Worm (Caenorhabditis elegans) whole organism, L3 larva: ENCODE data around the gene nspe-2.

Experiments
- R02D3.7 ChIP-seq: fragments of 150-350 bp; optimal IDR thresholded peaks from 2 replicates; lab custom pipeline; 2014; ENCODE audit warnings: missing biosample characterization, missing genetic modification characterization
- ZK546.5 ChIP-seq: sonication (generic microtip); optimal IDR thresholded peaks from 2 replicates; lab custom pipeline; 2017; ENCODE audit warnings: missing biosample characterization, missing genetic modification characterization
- aly-2 ChIP-seq: fragments of 150-350 bp; optimal IDR thresholded peaks from 2 replicates; lab custom pipeline; 2014; ENCODE audit warnings: missing biosample characterization, missing genetic modification characterization
- ceh-16 ChIP-seq: sonication (generic microtip); optimal IDR thresholded peaks from 2 replicates; lab custom pipeline; 2017; ENCODE audit warnings: missing biosample characterization, missing genetic modification characterization
- ceh-28 ChIP-seq: fragments of 150-350 bp; optimal IDR thresholded peaks from 2 replicates; lab custom pipeline; 2014; ENCODE audit warnings: missing biosample characterization, missing genetic modification reagents, missing genetic modification characterization
- ceh-82 ChIP-seq: fragments of 150-350 bp; optimal IDR thresholded peaks from 2 replicates; lab custom pipeline; 2014; ENCODE audit warnings: missing biosample characterization, missing genetic modification characterization
- ceh-9 ChIP-seq: sonication (generic microtip); optimal IDR thresholded peaks from 2 replicates; lab custom pipeline; 2018; ENCODE audit warnings: missing biosample characterization, missing genetic modification characterization
- egl-27 ChIP-seq: sonication (generic microtip); optimal IDR thresholded peaks from 4 replicates; lab custom pipeline; 2017; ENCODE audit warnings: missing biosample characterization, missing genetic modification reagents, missing genetic modification characterization
- fkh-10 ChIP-seq: sonication (generic microtip); optimal IDR thresholded peaks from 2 replicates; lab custom pipeline; 2017; ENCODE audit warnings: missing biosample characterization, missing genetic modification reagents, missing genetic modification characterization
- fkh-2 ChIP-seq: fragments of 150-350 bp; optimal IDR thresholded peaks from 2 replicates; lab custom pipeline; 2014; ENCODE audit warnings: missing biosample characterization, missing genetic modification reagents, missing genetic modification characterization
- hmg-11 ChIP-seq: sonication (generic microtip); optimal IDR thresholded peaks from 2 replicates; lab custom pipeline; 2016; ENCODE audit warnings: missing genetic modification characterization, missing compliant biosample characterization
- jun-1 ChIP-seq: fragments of 150-350 bp; optimal IDR thresholded peaks from 2 replicates; lab custom pipeline; 2014; ENCODE audit warnings: missing biosample characterization, missing genetic modification reagents, missing genetic modification characterization
- lin-15B ChIP-seq: fragments of 150-350 bp; optimal IDR thresholded peaks from 2 replicates; lab custom pipeline; 2014; ENCODE audit warnings: missing biosample characterization, missing genetic modification characterization
- lin-39 ChIP-seq: fragments of 150-350 bp; optimal IDR thresholded peaks from 2 replicates; lab custom pipeline; 2018; ENCODE audit warnings: missing biosample characterization, missing genetic modification reagents, missing genetic modification characterization
- lsy-12 ChIP-seq: sonication (generic microtip); optimal IDR thresholded peaks from 2 replicates; lab custom pipeline; 2016; ENCODE audit warnings: mild to moderate bottlenecking, missing genetic modification characterization, missing compliant biosample characterization
- mdl-1 ChIP-seq: fragments of 150-350 bp; optimal IDR thresholded peaks from 2 replicates; lab custom pipeline; 2014; ENCODE audit warnings: missing biosample characterization, missing genetic modification characterization
- mml-1 ChIP-seq: fragments of 150-350 bp; sonication (generic microtip); optimal IDR thresholded peaks from 3 replicates; lab custom pipeline; 2014; ENCODE audit warnings: missing biosample characterization, missing genetic modification characterization
- nfya-1 ChIP-seq: sonication (generic microtip); optimal IDR thresholded peaks from 2 replicates; lab custom pipeline; 2017; ENCODE audit warnings: missing genetic modification characterization, mild to moderate bottlenecking, missing compliant biosample characterization, antibody characterized with exemption, moderate library complexity; ENCODE audit not compliant: insufficient read depth
- nhr-11 ChIP-seq: fragments of 150-350 bp; optimal IDR thresholded peaks from 2 replicates; lab custom pipeline; 2014; ENCODE audit warnings: missing biosample characterization, missing genetic modification characterization
- nhr-12 ChIP-seq: fragments of 150-350 bp; optimal IDR thresholded peaks from 2 replicates; lab custom pipeline; 2014; ENCODE audit warnings: missing biosample characterization, missing genetic modification characterization
- nhr-23 ChIP-seq: fragments of 150-350 bp; optimal IDR thresholded peaks from 2 replicates; lab custom pipeline; 2014; ENCODE audit warnings: missing biosample characterization, missing genetic modification reagents, missing genetic modification characterization
- nhr-25 ChIP-seq: sonication (generic microtip); optimal IDR thresholded peaks from 2 replicates; lab custom pipeline; 2017; ENCODE audit warnings: missing biosample characterization, missing genetic modification characterization
- nhr-43 ChIP-seq: sonication (generic microtip); optimal IDR thresholded peaks from 2 replicates; lab custom pipeline; 2016; ENCODE audit warnings: mild to moderate bottlenecking, missing genetic modification characterization, missing compliant biosample characterization; ENCODE audit not compliant: poor library complexity, severe bottlenecking
- pha-4 ChIP-seq: fragments of 150-350 bp; optimal IDR thresholded peaks from 2 replicates; lab custom pipeline; 2014; ENCODE audit warnings: missing biosample characterization, missing genetic modification reagents, missing genetic modification characterization
- sea-2 ChIP-seq: fragments of 150-350 bp; sonication (generic microtip); optimal IDR thresholded peaks from 4 replicates; lab custom pipeline; 2014; ENCODE audit warnings: missing biosample characterization, missing genetic modification reagents, missing genetic modification characterization
- skn-1 ChIP-seq: fragments of 150-350 bp; optimal IDR thresholded peaks from 2 replicates; lab custom pipeline; 2014; ENCODE audit warnings: missing biosample characterization, missing genetic modification characterization
- snpc-4 ChIP-seq: fragments of 150-350 bp; optimal IDR thresholded peaks from 2 replicates; lab custom pipeline; 2014; ENCODE audit warnings: missing biosample characterization, missing genetic modification characterization
- unc-39 ChIP-seq: sonication (generic microtip); optimal IDR thresholded peaks from 4 replicates; lab custom pipeline; 2017; ENCODE audit warnings: missing biosample characterization, missing genetic modification characterization
- unc-62 ChIP-seq: fragments of 150-350 bp; sonication (generic microtip); optimal IDR thresholded peaks from 4 replicates; lab custom pipeline; 2014; ENCODE audit warnings: missing biosample characterization, missing genetic modification reagents, missing genetic modification characterization
- zag-1 ChIP-seq: fragments of 150-350 bp; optimal IDR thresholded peaks from 2 replicates; lab custom pipeline; 2014; ENCODE audit warnings: missing biosample characterization, missing genetic modification characterization
- ztf-11 ChIP-seq: fragments of 150-350 bp; optimal IDR thresholded peaks from 2 replicates; lab custom pipeline; 2014; ENCODE audit warnings: missing biosample characterization, missing genetic modification characterization

The nspe-2 gene

ce11 chrII:12619288-12619687 is at the start of gene nspe-2:
Gene nspe-2 (minus strand): TSS chrII:12619388.
- TF ChIP-seq R02D3.7 = no peak
- no peak for TF ChIP-seq ceh-9 (tag; lab: Kevin White, UChicago)
- no peak for TF ChIP-seq unc-39 (tag; lab: Kevin White, UChicago)
- TF ChIP-seq nhr-25 (tag; lab: Kevin White, UChicago) = no peak
- TF ChIP-seq pha-4 (tag; lab: Kevin White, UChicago) = no peak
- TF ChIP-seq fkh-2 (tag; lab: Kevin White, UChicago) = no peak
- no peak for TF ChIP-seq unc-62 (GFP tag; lab: Kevin White, UChicago)
- no peak for TF ChIP-seq ceh-82 (tag; lab: Kevin White, UChicago)
- no peak for TF ChIP-seq ceh-16 (tag; lab: Kevin White, UChicago)
- no peak for TF ChIP-seq nhr-11 (tag; lab: Kevin White, UChicago)
- TF ChIP-seq mml-1 (tag; lab: Kevin White, UChicago) = no peak
- no peak for TF ChIP-seq ztf-11 (tag; lab: Kevin White, UChicago)
- no peak for TF ChIP-seq zag-1 (tag; lab: Kevin White, UChicago)
- TF ChIP-seq ZK546.5 (tag; lab: Kevin White, UChicago) = no peak
- no peak for TF ChIP-seq aly-2
- TF ChIP-seq skn-1 = no peak

DNA sequence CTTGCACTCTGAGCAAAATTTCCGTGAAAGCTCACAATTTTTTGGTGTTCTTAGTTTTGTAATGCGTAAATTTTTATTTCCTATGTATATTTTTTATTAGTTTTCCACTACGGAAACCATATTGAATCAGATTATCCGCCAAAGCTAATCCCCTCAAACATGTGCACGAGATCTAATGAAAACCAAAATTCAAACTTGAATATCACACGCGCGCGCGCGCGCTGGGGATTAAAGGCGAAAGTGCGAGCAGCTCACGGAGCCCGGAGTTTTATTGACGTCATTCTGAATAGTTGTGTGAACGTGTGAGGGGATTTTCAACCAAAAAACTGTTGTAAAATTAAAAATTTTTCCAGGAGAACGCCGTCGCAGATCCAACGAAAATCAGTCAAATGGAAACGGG is 49.7 kb upstream of the nspe-2 start:
- no peak for TF ChIP-seq mml-1 (tag; lab: Kevin White, UChicago)
- no peak for TF ChIP-seq ztf-11 (tag; lab: Kevin White, UChicago)
- no peak for TF ChIP-seq ceh-16 (tag; lab: Kevin White, UChicago)
- TF ChIP-seq snpc-4 (tag; lab: Kevin White, UChicago) = no peak

ce11 chrII:12668148-12668547 is 49.0 kb upstream of the nspe-2 start:
- TF ChIP-seq nhr-43 (tag; lab: Kevin White, UChicago) = no peak
- TF ChIP-seq R02D3.7 = no peak
- TF ChIP-seq aly-2 = no peak
- no peak for TF ChIP-seq sea-2
- TF ChIP-seq nhr-23 = no peak
- TF ChIP-seq unc-39 (tag; lab: Kevin White, UChicago) = no peak

DNA sequence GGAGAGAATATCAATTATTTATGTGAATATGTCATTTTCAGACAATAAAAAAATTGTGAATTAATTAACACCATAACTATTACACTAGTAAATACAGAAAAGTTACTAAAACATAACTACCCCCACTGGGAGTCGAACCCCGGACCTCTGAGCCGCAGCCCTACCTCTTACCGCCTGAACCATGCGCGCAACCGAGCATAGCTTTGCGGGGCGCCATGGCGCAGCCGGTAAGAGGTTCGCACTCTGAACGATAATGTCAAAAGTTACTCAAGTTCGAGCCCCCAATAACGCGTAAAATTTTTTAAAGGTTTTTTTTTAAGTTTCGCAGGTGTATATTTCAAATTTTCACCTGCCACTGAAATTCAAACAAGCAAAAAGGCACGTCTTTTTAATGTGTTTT is 46.9 kb upstream of the nspe-2 start:
- TF ChIP-seq sea-2 = no peak
- no peak for TF ChIP-seq fkh-2 (tag; lab: Kevin White, UChicago)
- no peak for TF ChIP-seq ceh-82 (tag; lab: Kevin White, UChicago)
- no peak for TF ChIP-seq mml-1 (tag; lab: Kevin White, UChicago)
- no peak for TF ChIP-seq nhr-12 (tag; lab: Kevin White, UChicago)
- TF ChIP-seq aly-2 = no peak
- no peak for TF ChIP-seq egl-27 (tag; lab: Kevin White, UChicago)
- no peak for TF ChIP-seq snpc-4 (tag; lab: Kevin White, UChicago)
- TF ChIP-seq mdl-1 (tag; lab: Kevin White, UChicago) = no peak
- no peak for TF ChIP-seq lin-39
- no peak for TF ChIP-seq fkh-10 (GFP tag; lab: Kevin White, UChicago)
- TF ChIP-seq skn-1 = no peak
- no peak for TF ChIP-seq jun-1 (tag; lab: Kevin White, UChicago)
- TF ChIP-seq nhr-11 (tag; lab: Kevin White, UChicago) = no peak
- no peak for TF ChIP-seq ZK546.5 (tag; lab: Kevin White, UChicago)
- TF ChIP-seq lin-15B (tag; lab: Kevin White, UChicago) = no peak
- no peak for TF ChIP-seq pha-4 (tag; lab: Kevin White, UChicago)

DNA sequence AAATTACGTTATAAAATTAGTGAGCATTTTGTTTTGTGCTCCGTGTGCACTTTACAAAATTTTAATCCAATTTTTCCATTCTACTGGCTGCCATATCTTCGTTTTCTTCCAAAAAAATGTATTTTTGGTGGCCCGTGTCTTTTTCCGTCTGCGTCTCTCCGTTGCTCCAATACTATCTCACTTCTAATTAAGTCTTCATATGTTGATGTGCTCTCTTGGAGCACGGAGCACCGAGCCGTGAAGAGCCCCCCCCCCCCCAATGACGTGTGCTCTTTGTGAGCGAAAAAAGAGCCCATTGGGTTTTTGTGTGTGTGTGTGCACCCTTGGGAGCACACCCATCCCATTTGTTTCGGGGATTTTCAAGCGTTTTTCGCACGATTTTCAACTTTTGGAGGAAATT is 45.8 kb upstream of the nspe-2 start:
- TF ChIP-seq nhr-23 = no peak
- TF ChIP-seq hmg-11 (tag; lab: Kevin White, UChicago) = peak; percentile 53
- peak; percentile 24 for TF ChIP-seq nfya-1 (tag; lab: Kevin White, UChicago)
- TF ChIP-seq lin-39 = peak; percentile 40
- TF ChIP-seq lsy-12 = peak; percentile 6

- no peak for TF ChIP-seq ceh-28 (tag; lab: Kevin White, UChicago)
- no peak for TF ChIP-seq unc-62 (GFP tag; lab: Kevin White, UChicago)
- TF ChIP-seq nfya-1 (tag; lab: Kevin White, UChicago) = peak; percentile 51
- no peak for TF ChIP-seq egl-27 (tag; lab: Kevin White, UChicago)
- no peak for TF ChIP-seq nhr-23
- TF ChIP-seq nhr-12 (tag; lab: Kevin White, UChicago) = no peak
- TF ChIP-seq mml-1 (tag; lab: Kevin White, UChicago) = no peak
- TF ChIP-seq lsy-12 = no peak
- TF ChIP-seq lin-39 = peak; percentile 70
These were observed 42.7 kb upstream of the nspe-2 start for ce11 chrII:12661930-12662329.
